Fruit fly (Drosophila melanogaster) whole organism, embryonic: ENCODE measurements around the gene htk.

Experiments
- ATbp ChIP-seq: fragments of 200-800 bp; sonication (Bioruptor generic); optimal IDR thresholded peaks from 2 replicates; lab custom pipeline; 2017; ENCODE audit warnings: missing biosample characterization, mild to moderate bottlenecking, missing genetic modification characterization, missing genetic modification reagents
- Atf-2 ChIP-seq: fragments of 200-800 bp; sonication (Bioruptor generic); optimal IDR thresholded peaks from 2 replicates; lab custom pipeline; 2016; ENCODE audit warnings: missing biosample characterization, missing genetic modification characterization
- Awh ChIP-seq: fragments of 200-800 bp; sonication (Bioruptor generic); IDR thresholded peaks from 2 replicates; pipeline ENCODE4, ENCODE4 v1.3.6; 2022; ENCODE audit warnings: missing biosample characterization, missing genetic modification characterization
- B-H2 ChIP-seq: fragments of 200-800 bp; sonication (Bioruptor generic); optimal IDR thresholded peaks from 2 replicates; lab custom pipeline; 2018; ENCODE audit warnings: missing biosample characterization, mild to moderate bottlenecking, missing genetic modification characterization
- C15 ChIP-seq: fragments of 200-800 bp; sonication (Bioruptor generic); IDR thresholded peaks from 3 replicates; pipeline ENCODE4 v1.3.6; 2022; ENCODE audit warnings: missing biosample characterization, missing genetic modification characterization
- CG10274 ChIP-seq: fragments of 200-800 bp; sonication (Bioruptor generic); optimal IDR thresholded peaks from 3 replicates; lab custom pipeline; 2017; ENCODE audit warnings: missing biosample characterization, mild to moderate bottlenecking, missing genetic modification characterization
- CG11093 ChIP-seq: fragments of 200-800 bp; sonication (Bioruptor generic); IDR thresholded peaks from 3 replicates; pipeline ENCODE4 v1.3.6; 2022; ENCODE audit warnings: missing biosample characterization, missing genetic modification characterization
- CG11695 ChIP-seq: fragments of 200-800 bp; sonication (Bioruptor generic); IDR thresholded peaks from 3 replicates; pipeline ENCODE4 v1.3.6; 2022; ENCODE audit warnings: missing biosample characterization, missing genetic modification characterization
- CG17361 ChIP-seq: fragments of 200-800 bp; sonication (Bioruptor generic); IDR thresholded peaks from 3 replicates; pipeline ENCODE4 v1.3.6; 2022; ENCODE audit warnings: missing biosample characterization, missing genetic modification characterization
- CG17385 ChIP-seq: fragments of 200-800 bp; sonication (Bioruptor generic); optimal IDR thresholded peaks from 3 replicates; lab custom pipeline; 2018; ENCODE audit warnings: missing biosample characterization, mild to moderate bottlenecking, missing genetic modification characterization
- CG1792 ChIP-seq: fragments of 200-800 bp; sonication (Bioruptor generic); optimal IDR thresholded peaks from 2 replicates; lab custom pipeline; 2016; ENCODE audit warnings: missing biosample characterization, missing genetic modification characterization
- CG2199 ChIP-seq: fragments of 200-800 bp; sonication (Bioruptor generic); IDR thresholded peaks from 3 replicates; pipeline ENCODE4 v1.3.6; 2022; ENCODE audit warnings: missing biosample characterization, missing genetic modification characterization
- CG32772 ChIP-seq: fragments of 200-800 bp; sonication (Bioruptor generic); IDR thresholded peaks from 2 replicates; pipeline ENCODE4 v1.3.6; 2022; ENCODE audit warnings: missing biosample characterization, missing genetic modification characterization
- CG3847 ChIP-seq: fragments of 200-800 bp; sonication (Bioruptor generic); IDR thresholded peaks from 2 replicates; pipeline ENCODE4 v1.3.6; 2022; ENCODE audit warnings: missing biosample characterization, missing genetic modification characterization
- CG42726 ChIP-seq: fragments of 200-800 bp; sonication (Bioruptor generic); IDR thresholded peaks from 2 replicates; pipeline ENCODE4 v1.3.6; 2022; ENCODE audit warnings: missing biosample characterization, missing genetic modification characterization; ENCODE audit not compliant: partially characterized antibody
- CG6254 ChIP-seq: fragments of 200-800 bp; sonication (Bioruptor generic); optimal IDR thresholded peaks from 3 replicates; lab custom pipeline; 2017; ENCODE audit warnings: mild to moderate bottlenecking, missing biosample characterization, missing genetic modification reagents, missing genetic modification characterization
- CG6854 ChIP-seq: fragments of 200-800 bp; sonication (Bioruptor generic); optimal IDR thresholded peaks from 3 replicates; lab custom pipeline; 2017; ENCODE audit warnings: missing biosample characterization, mild to moderate bottlenecking, missing genetic modification characterization
- CG8281 ChIP-seq: fragments of 200-800 bp; sonication (Bioruptor generic); optimal IDR thresholded peaks from 2 replicates; lab custom pipeline; 2018; ENCODE audit warnings: missing biosample characterization, mild to moderate bottlenecking, missing genetic modification characterization, moderate library complexity
- CG9932 ChIP-seq: fragments of 200-800 bp; sonication (Bioruptor generic); IDR thresholded peaks from 2 replicates; pipeline ENCODE4 v1.3.6; 2022; ENCODE audit warnings: missing biosample characterization, missing genetic modification characterization
- CrebB ChIP-seq: fragments of 200-800 bp; sonication (Bioruptor generic); optimal IDR thresholded peaks from 3 replicates; lab custom pipeline; 2018; ENCODE audit warnings: missing biosample characterization, mild to moderate bottlenecking, missing genetic modification characterization
- Gug ChIP-seq: fragments of 200-800 bp; sonication (Bioruptor generic); IDR thresholded peaks from 4 replicates; pipeline ENCODE4 v1.3.6; 2022; ENCODE audit warnings: missing biosample characterization, missing genetic modification characterization
- HLH4C ChIP-seq: fragments of 200-800 bp; sonication (Bioruptor generic); IDR thresholded peaks from 3 replicates; pipeline ENCODE4 v1.3.6; 2022; ENCODE audit warnings: missing biosample characterization, missing genetic modification characterization; ENCODE audit not compliant: partially characterized antibody
- HLH54F ChIP-seq: fragments of 200-800 bp; sonication (Bioruptor generic); optimal IDR thresholded peaks from 3 replicates; lab custom pipeline; 2016; ENCODE audit warnings: missing biosample characterization, missing genetic modification characterization
- Opbp ChIP-seq: fragments of 200-800 bp; sonication (Bioruptor generic); IDR thresholded peaks from 3 replicates; pipeline ENCODE4 v1.3.6; 2022; ENCODE audit warnings: missing biosample characterization, missing genetic modification characterization; ENCODE audit not compliant: partially characterized antibody
- Pdp1 ChIP-seq, 2 experiments: fragments of 200-800 bp; sonication (Bioruptor generic); optimal IDR thresholded peaks; 3 replicates each; lab custom pipeline; 2016; ENCODE audit warnings: missing biosample characterization in 2 of 2, missing genetic modification characterization in 2 of 2, mild to moderate bottlenecking in 1 of 2, moderate library complexity in 1 of 2
- Rx ChIP-seq: fragments of 200-800 bp; sonication (Bioruptor generic); IDR thresholded peaks from 2 replicates; pipeline ENCODE4 v1.3.6; 2022; ENCODE audit warnings: missing biosample characterization, missing genetic modification characterization
- Stat92E ChIP-seq, 3 experiments: fragments of >200 bp in 2 of 3; fragments of 200-800 bp in 1 of 3; sonication (Bioruptor generic) in 1 of 3; optimal IDR thresholded peaks; 2 replicates each; lab custom pipeline; 2017 to 2019; ENCODE audit warnings: missing biosample characterization in 3 of 3, missing genetic modification characterization in 3 of 3, mild to moderate bottlenecking in 1 of 3, moderate library complexity in 1 of 3
- ac ChIP-seq: fragments of 200-800 bp; sonication (Bioruptor generic); optimal IDR thresholded peaks from 3 replicates; lab custom pipeline; 2017; ENCODE audit warnings: missing biosample characterization, mild to moderate bottlenecking, missing genetic modification characterization
- az2 ChIP-seq: fragments of 200-800 bp; sonication (Bioruptor generic); optimal IDR thresholded peaks from 3 replicates; lab custom pipeline; 2016; ENCODE audit warnings: missing biosample characterization, missing genetic modification characterization
- bigmax ChIP-seq: fragments of 200-800 bp; sonication (Bioruptor generic); optimal IDR thresholded peaks from 2 replicates; lab custom pipeline; 2018; ENCODE audit warnings: missing biosample characterization, mild to moderate bottlenecking, missing genetic modification characterization
- btn ChIP-seq: fragments of 200-800 bp; sonication (Bioruptor generic); optimal IDR thresholded peaks from 2 replicates; lab custom pipeline; 2016; ENCODE audit warnings: missing biosample characterization, missing genetic modification characterization
- dmrt11E ChIP-seq: fragments of 200-800 bp; sonication (Bioruptor generic); optimal IDR thresholded peaks from 3 replicates; lab custom pipeline; 2018; ENCODE audit warnings: missing biosample characterization, mild to moderate bottlenecking, missing genetic modification characterization, moderate library complexity
- eyg ChIP-seq: fragments of 200-800 bp; sonication (Bioruptor generic); optimal IDR thresholded peaks from 3 replicates; lab custom pipeline; 2016; ENCODE audit warnings: missing biosample characterization, missing genetic modification characterization
- fd96Cb ChIP-seq: fragments of 200-800 bp; sonication (Bioruptor generic); optimal IDR thresholded peaks from 2 replicates; lab custom pipeline; 2018; ENCODE audit warnings: missing biosample characterization, mild to moderate bottlenecking, missing genetic modification characterization, moderate library complexity
- gcm ChIP-seq: fragments of 200-800 bp; sonication (Bioruptor generic); optimal IDR thresholded peaks from 2 replicates; lab custom pipeline; 2019; ENCODE audit warnings: missing biosample characterization, mild to moderate bottlenecking, missing genetic modification characterization, moderate library complexity
- jumu ChIP-seq: fragments of 200-800 bp; sonication (Bioruptor generic); optimal IDR thresholded peaks from 3 replicates; lab custom pipeline; 2016; ENCODE audit warnings: missing biosample characterization, missing genetic modification characterization
- knrl ChIP-seq: fragments of 200-800 bp; sonication (Bioruptor generic); IDR thresholded peaks from 3 replicates; pipeline ENCODE4 v1.3.6; 2022; ENCODE audit warnings: missing biosample characterization, missing genetic modification characterization; ENCODE audit not compliant: partially characterized antibody
- lilli ChIP-seq: fragments of 200-800 bp; sonication (Bioruptor generic); optimal IDR thresholded peaks from 3 replicates; lab custom pipeline; 2016; ENCODE audit warnings: missing biosample characterization, missing genetic modification characterization
- mam ChIP-seq: fragments of 200-800 bp; sonication (Bioruptor generic); optimal IDR thresholded peaks from 3 replicates; lab custom pipeline; 2016; ENCODE audit warnings: missing biosample characterization, missing genetic modification characterization
- otp ChIP-seq: fragments of 200-800 bp; sonication (Bioruptor generic); IDR thresholded peaks from 3 replicates; pipeline ENCODE4, ENCODE4 v1.3.6; 2022; ENCODE audit warnings: missing biosample characterization, missing genetic modification characterization
- pb ChIP-seq: fragments of 200-800 bp; sonication (Bioruptor generic); optimal IDR thresholded peaks from 3 replicates; lab custom pipeline; 2016; ENCODE audit warnings: missing biosample characterization, missing genetic modification characterization
- sisA ChIP-seq: fragments of 200-800 bp; sonication (Bioruptor generic); IDR thresholded peaks from 2 replicates; pipeline ENCODE4 v1.3.6; 2022; ENCODE audit warnings: missing biosample characterization, missing genetic modification characterization
- slbo ChIP-seq: fragments of 200-800 bp; sonication (Bioruptor generic); IDR thresholded peaks from 2 replicates; pipeline ENCODE4 v1.3.6; 2022; ENCODE audit warnings: missing biosample characterization, missing genetic modification characterization
- sqz ChIP-seq: fragments of 200-800 bp; sonication (Bioruptor generic); optimal IDR thresholded peaks from 3 replicates; lab custom pipeline; 2018; ENCODE audit warnings: missing biosample characterization, mild to moderate bottlenecking, missing genetic modification characterization
- sug ChIP-seq: fragments of 200-800 bp; optimal IDR thresholded peaks from 2 replicates; lab custom pipeline; 2019; ENCODE audit warnings: missing biosample characterization, mild to moderate bottlenecking, missing genetic modification characterization, moderate library complexity
- vfl ChIP-seq: fragments of 200-800 bp; sonication (Bioruptor generic); optimal IDR thresholded peaks from 2 replicates; lab custom pipeline; 2016; ENCODE audit warnings: missing biosample characterization, missing genetic modification characterization
- vnd ChIP-seq: fragments of 200-800 bp; sonication (Bioruptor generic); IDR thresholded peaks from 3 replicates; pipeline ENCODE4 v1.3.6; 2022; ENCODE audit warnings: missing biosample characterization, missing genetic modification characterization; ENCODE audit not compliant: partially characterized antibody
- wek ChIP-seq: fragments of 200-800 bp; sonication (Bioruptor generic); optimal IDR thresholded peaks from 3 replicates; lab custom pipeline; 2018; ENCODE audit warnings: missing biosample characterization, mild to moderate bottlenecking, missing genetic modification characterization, moderate library complexity
- yki ChIP-seq: fragments of >200 bp; optimal IDR thresholded peaks from 3 replicates; lab custom pipeline; 2018
- zen ChIP-seq: fragments of 200-800 bp; sonication (Bioruptor generic); optimal IDR thresholded peaks from 3 replicates; lab custom pipeline; 2018; ENCODE audit warnings: missing biosample characterization, mild to moderate bottlenecking, missing genetic modification characterization, moderate library complexity
- zen2 ChIP-seq: fragments of 200-800 bp; sonication (Bioruptor generic); IDR thresholded peaks from 3 replicates; pipeline ENCODE4 v1.3.6; 2022; ENCODE audit warnings: missing biosample characterization, missing genetic modification characterization; ENCODE audit not compliant: partially characterized antibody

htk gene

dm6 chrX:18837046-18837445, 6.4 kb upstream of the htk start (continued):
- TF ChIP-seq vfl (GFP tag; lab: Kevin White, UChicago), result no peak
- TF ChIP-seq jumu (GFP tag; lab: Kevin White, UChicago), result peak; percentile 44
- TF ChIP-seq CG17361 (GFP tag; lab: Robert Waterston, UW), result peak; percentile 48; the same call in 2 of the 3 replicates
- TF ChIP-seq CrebB (tag; lab: Kevin White, UChicago), result no peak
- TF ChIP-seq CG8281 (tag; lab: Kevin White, UChicago), result no peak
- TF ChIP-seq ac, result no peak
- TF ChIP-seq wek (GFP tag; lab: Kevin White, UChicago), result peak; percentile 8
- TF ChIP-seq C15 (GFP tag; lab: Robert Waterston, UW), result no peak
- no peak for TF ChIP-seq HLH54F
- TF ChIP-seq sqz (GFP tag; lab: Kevin White, UChicago), result no peak
- peak; percentile 45; the same call in 1 of the 2 replicates for TF ChIP-seq CG32772 (GFP tag; lab: Robert Waterston, UW)
- no peak for TF ChIP-seq zen (tag; lab: Kevin White, UChicago)
- no peak for TF ChIP-seq Awh
- no peak for TF ChIP-seq pb (GFP tag; lab: Kevin White, UChicago)
- peak; percentile 33 to 42 for TF ChIP-seq Pdp1 (GFP tag; optimal IDR thresholded peaks at IDR 0.05; lab: Kevin White, UChicago)
- TF ChIP-seq CG42726, result no peak
- TF ChIP-seq yki, result no peak
- TF ChIP-seq fd96Cb, result no peak
- TF ChIP-seq CG9932 (GFP tag; lab: Robert Waterston, UW), result no peak
- TF ChIP-seq CG17385 (GFP tag; lab: Kevin White, UChicago), result peak; percentile 30
- peak; percentile 51 for TF ChIP-seq slbo
- peak; percentile 10 for TF ChIP-seq gcm
- peak; percentile 45; the same call in 1 of the 3 replicates for TF ChIP-seq CG11695 (GFP tag; lab: Robert Waterston, UW)
- TF ChIP-seq Stat92E (GFP tag; optimal IDR thresholded peaks at IDR 0.05; lab: Kevin White, UChicago), result no peak
- peak; percentile 60; the same call in 1 of the 3 replicates for TF ChIP-seq CG11093 (GFP tag; lab: Robert Waterston, UW)
- peak; percentile 20 for TF ChIP-seq ATbp (GFP tag; lab: Kevin White, UChicago)
- no peak for TF ChIP-seq vnd
- TF ChIP-seq bigmax, result no peak
- peak; percentile 17; the same call in 2 of the 4 replicates for TF ChIP-seq Gug (GFP tag; lab: Robert Waterston, UW)
- peak; percentile 42 for TF ChIP-seq dmrt11E (tag; lab: Kevin White, UChicago)
- peak; percentile 31 for TF ChIP-seq mam (GFP tag; lab: Kevin White, UChicago)
- TF ChIP-seq btn (GFP tag; lab: Kevin White, UChicago), result no peak
- TF ChIP-seq zen2 (GFP tag; lab: Robert Waterston, UW), result no peak
- peak; percentile 62 for TF ChIP-seq sug (tag; lab: Kevin White, UChicago)
- no peak for TF ChIP-seq CG6254
- TF ChIP-seq Atf-2 (GFP tag; lab: Kevin White, UChicago), result peak; percentile 35
- no peak for TF ChIP-seq HLH4C
- TF ChIP-seq az2 (GFP tag; lab: Kevin White, UChicago), result peak; percentile 25
- 0 out of 3 replicates have a peak, but pooled peaks have one; percentile 15 for TF ChIP-seq otp (GFP tag; lab: Robert Waterston, UW)
- TF ChIP-seq CG2199, result no peak
- no peak for TF ChIP-seq CG1792 (GFP tag; lab: Kevin White, UChicago)
- peak; percentile 32 for TF ChIP-seq lilli (GFP tag; lab: Kevin White, UChicago)
- no peak for TF ChIP-seq sisA (GFP tag; lab: Robert Waterston, UW)
- TF ChIP-seq CG3847, result no peak; the same call in 1 of the 2 replicates
- TF ChIP-seq knrl (GFP tag; lab: Robert Waterston, UW), result no peak
- no peak for TF ChIP-seq B-H2 (GFP tag; lab: Kevin White, UChicago)
- no peak for TF ChIP-seq eyg (GFP tag; lab: Kevin White, UChicago)
- TF ChIP-seq CG6854 (GFP tag; lab: Kevin White, UChicago), result no peak
- TF ChIP-seq Opbp, result no peak
- TF ChIP-seq CG10274 (GFP tag; lab: Kevin White, UChicago), result no peak
- TF ChIP-seq Rx (GFP tag; lab: Robert Waterston, UW), result no peak
